Worm (Caenorhabditis elegans) whole organism, L1 larva: ENCODE data around the gene ZK1236.1.

Source experiments
- F16B12.6 ChIP-seq: fragments of 150-350 bp; optimal IDR thresholded peaks from 2 replicates; lab custom pipeline; 2014; ENCODE audit warnings: missing biosample characterization, missing genetic modification characterization
- alr-1 ChIP-seq: fragments of 200-800 bp; sonication (Bioruptor generic); optimal IDR thresholded peaks from 2 replicates; lab custom pipeline; 2018; ENCODE audit warnings: borderline replicate concordance, mild to moderate bottlenecking, missing genetic modification characterization, missing compliant biosample characterization
- aly-2 ChIP-seq: fragments of 150-350 bp; optimal IDR thresholded peaks from 2 replicates; lab custom pipeline; 2014; ENCODE audit warnings: missing biosample characterization, missing genetic modification characterization
- ama-1 ChIP-seq: fragments of 150-350 bp; optimal IDR thresholded peaks from 2 replicates; lab custom pipeline; 2014
- ceh-63 ChIP-seq: fragments of 200-800 bp; sonication (Bioruptor generic); optimal IDR thresholded peaks from 2 replicates; lab custom pipeline; 2018; ENCODE audit warnings: mild to moderate bottlenecking, missing genetic modification characterization, missing compliant biosample characterization
- ceh-8 ChIP-seq: fragments of 200-800 bp; sonication (Bioruptor generic); optimal IDR thresholded peaks from 2 replicates; lab custom pipeline; 2018; ENCODE audit warnings: mild to moderate bottlenecking, missing genetic modification characterization, moderate library complexity, missing compliant biosample characterization
- ceh-82 ChIP-seq, 3 experiments: fragments of 150-350 bp in 1 of 3; sonication (generic microtip) in 2 of 3; optimal IDR thresholded peaks; 2 replicates each; lab custom pipeline; 2014 to 2017; ENCODE audit warnings: missing biosample characterization in 3 of 3, missing genetic modification characterization in 3 of 3
- ceh-88 ChIP-seq: fragments of 200-800 bp; sonication (Bioruptor generic); IDR thresholded peaks from 2 replicates; pipeline ENCODE4 v1.3.6; 2022; ENCODE audit warnings: missing genetic modification characterization, missing compliant biosample characterization
- ceh-90 ChIP-seq: sonication (generic microtip); optimal IDR thresholded peaks from 2 replicates; lab custom pipeline; 2016; ENCODE audit warnings: missing genetic modification characterization, missing compliant biosample characterization
- ces-1 ChIP-seq: fragments of 150-350 bp; optimal IDR thresholded peaks from 2 replicates; lab custom pipeline; 2014; ENCODE audit warnings: missing biosample characterization, missing genetic modification reagents, missing genetic modification characterization
- dsc-1 ChIP-seq: sonication (generic microtip); optimal IDR thresholded peaks from 2 replicates; lab custom pipeline; 2016; ENCODE audit warnings: mild to moderate bottlenecking, missing genetic modification characterization, missing compliant biosample characterization
- efl-1 ChIP-seq, 4 experiments: fragments of 150-350 bp; optimal IDR thresholded peaks in 3 of 4; peaks in 1 of 4; 1 replicate in 1 of 4; 2 replicates in 3 of 4; lab custom pipeline; 2014; ENCODE audit warnings: missing biosample characterization in 2 of 4, missing genetic modification characterization in 2 of 4, missing genetic modification reagents in 2 of 4
- egl-13 ChIP-seq: sonication (generic microtip); optimal IDR thresholded peaks from 2 replicates; lab custom pipeline; 2016; ENCODE audit warnings: missing genotype, missing genetic modification reagents, missing genetic modification characterization, missing compliant biosample characterization
- elt-2 ChIP-seq: sonication (generic microtip); optimal IDR thresholded peaks from 2 replicates; lab custom pipeline; 2016; ENCODE audit warnings: missing genetic modification characterization, mild to moderate bottlenecking, inconsistent platforms, missing compliant biosample characterization, missing genetic modification reagents
- elt-3 ChIP-seq, 6 experiments: fragments of 150-350 bp in 1 of 6; sonication (generic microtip); optimal IDR thresholded peaks; 2 replicates each; lab custom pipeline; 2017 to 2018; ENCODE audit warnings: missing biosample characterization in 6 of 6, missing genetic modification characterization in 6 of 6, inconsistent platforms in 1 of 6
- ets-5 ChIP-seq: fragments of 200-800 bp; sonication (Bioruptor generic); IDR thresholded peaks from 2 replicates; pipeline ENCODE4 v1.3.6; 2022; ENCODE audit warnings: missing genetic modification characterization, missing compliant biosample characterization
- fkh-10 ChIP-seq: sonication (generic microtip); optimal IDR thresholded peaks from 2 replicates; lab custom pipeline; 2017; ENCODE audit warnings: missing biosample characterization, missing genetic modification reagents, missing genetic modification characterization
- fos-1 ChIP-seq: fragments of 150-350 bp; optimal IDR thresholded peaks from 2 replicates; lab custom pipeline; 2014; ENCODE audit warnings: missing biosample characterization, missing genetic modification characterization
- grh-1 ChIP-seq: fragments of 200-800 bp; sonication (Bioruptor generic); IDR thresholded peaks from 2 replicates; pipeline ENCODE4 v1.3.6; 2022; ENCODE audit warnings: missing genetic modification reagents, missing genetic modification characterization, missing compliant biosample characterization
- hlh-17 ChIP-seq: fragments of 200-800 bp; sonication (Bioruptor generic); optimal IDR thresholded peaks from 2 replicates; lab custom pipeline; 2018; ENCODE audit warnings: missing genetic modification characterization, mild to moderate bottlenecking, missing compliant biosample characterization, moderate library complexity, borderline replicate concordance
- irx-1 ChIP-seq: sonication (generic microtip); optimal IDR thresholded peaks from 2 replicates; lab custom pipeline; 2016; ENCODE audit warnings: missing genetic modification characterization, missing compliant biosample characterization
- isw-1 ChIP-seq: fragments of 200-800 bp; sonication (Bioruptor generic); IDR thresholded peaks from 2 replicates; pipeline ENCODE4 v1.3.6; 2022; ENCODE audit warnings: missing genetic modification characterization, missing compliant biosample characterization
- jun-1 ChIP-seq: fragments of 150-350 bp; optimal IDR thresholded peaks from 2 replicates; lab custom pipeline; 2014; ENCODE audit warnings: missing biosample characterization, missing genetic modification reagents, missing genetic modification characterization
- lin-13 ChIP-seq: fragments of 150-350 bp; optimal IDR thresholded peaks from 2 replicates; lab custom pipeline; 2014; ENCODE audit warnings: missing biosample characterization, missing genetic modification reagents, missing genetic modification characterization
- lin-15B ChIP-seq: fragments of 150-350 bp; sonication (generic microtip); optimal IDR thresholded peaks from 3 replicates; lab custom pipeline; 2014; ENCODE audit warnings: missing biosample characterization, missing genetic modification characterization
- lsy-2 ChIP-seq, 2 experiments: fragments of 150-350 bp; optimal IDR thresholded peaks; 2 replicates each; lab custom pipeline; 2014; ENCODE audit warnings: missing biosample characterization in 2 of 2, missing genetic modification characterization in 2 of 2
- mdl-1 ChIP-seq, 2 experiments: fragments of 150-350 bp; optimal IDR thresholded peaks; 2 replicates each; lab custom pipeline; 2014 to 2017; ENCODE audit warnings: missing biosample characterization in 2 of 2, missing genetic modification characterization in 2 of 2, inconsistent platforms in 1 of 2
- mef-2 ChIP-seq: fragments of 150-350 bp; optimal IDR thresholded peaks from 2 replicates; lab custom pipeline; 2014; ENCODE audit warnings: missing biosample characterization, missing genetic modification characterization
- mep-1 ChIP-seq: fragments of 150-350 bp; optimal IDR thresholded peaks from 2 replicates; lab custom pipeline; 2014; ENCODE audit warnings: missing biosample characterization, missing genetic modification characterization
- nhr-12 ChIP-seq: sonication (generic microtip); optimal IDR thresholded peaks from 2 replicates; lab custom pipeline; 2017; ENCODE audit warnings: missing biosample characterization, missing genetic modification characterization
- nhr-28 ChIP-seq: fragments of 150-350 bp; optimal IDR thresholded peaks from 2 replicates; lab custom pipeline; 2014; ENCODE audit warnings: missing biosample characterization, missing genetic modification characterization
- nhr-47 ChIP-seq: sonication (generic microtip); optimal IDR thresholded peaks from 2 replicates; lab custom pipeline; 2016; ENCODE audit warnings: mild to moderate bottlenecking, missing genetic modification characterization, moderate library complexity, missing compliant biosample characterization
- nhr-71 ChIP-seq: sonication (generic microtip); optimal IDR thresholded peaks from 2 replicates; lab custom pipeline; 2016; ENCODE audit warnings: mild to moderate bottlenecking, missing genetic modification characterization, moderate library complexity, missing compliant biosample characterization
- nhr-77 ChIP-seq: fragments of 150-350 bp; optimal IDR thresholded peaks from 2 replicates; lab custom pipeline; 2014; ENCODE audit warnings: missing biosample characterization, missing genetic modification characterization
- nhr-90 ChIP-seq: sonication (generic microtip); optimal IDR thresholded peaks from 2 replicates; lab custom pipeline; 2016; ENCODE audit warnings: mild to moderate bottlenecking, missing genetic modification characterization, missing compliant biosample characterization; ENCODE audit not compliant: poor library complexity
- pax-3 ChIP-seq: fragments of 200-800 bp; sonication (Bioruptor generic); optimal IDR thresholded peaks from 2 replicates; lab custom pipeline; 2018; ENCODE audit warnings: mild to moderate bottlenecking, missing genetic modification characterization, moderate library complexity, missing compliant biosample characterization
- pqm-1 ChIP-seq: sonication (generic microtip); optimal IDR thresholded peaks from 3 replicates; lab custom pipeline; 2017; ENCODE audit warnings: missing biosample characterization, missing genetic modification characterization
- rnt-1 ChIP-seq: sonication (generic microtip); optimal IDR thresholded peaks from 2 replicates; lab custom pipeline; 2016; ENCODE audit warnings: mild to moderate bottlenecking, missing genetic modification characterization, moderate library complexity, missing compliant biosample characterization
- skn-1 ChIP-seq: fragments of 150-350 bp; optimal IDR thresholded peaks from 2 replicates; lab custom pipeline; 2014; ENCODE audit warnings: missing biosample characterization, missing genetic modification characterization
- snpc-4 ChIP-seq: fragments of 150-350 bp; optimal IDR thresholded peaks from 2 replicates; lab custom pipeline; 2014; ENCODE audit warnings: missing biosample characterization, missing genetic modification characterization
- snu-23 ChIP-seq: sonication (generic microtip); optimal IDR thresholded peaks from 2 replicates; lab custom pipeline; 2016; ENCODE audit warnings: missing genetic modification characterization, missing compliant biosample characterization
- sox-4 ChIP-seq: sonication (generic microtip); optimal IDR thresholded peaks from 2 replicates; lab custom pipeline; 2016; ENCODE audit warnings: missing genetic modification characterization, missing compliant biosample characterization
- sptf-1 ChIP-seq: fragments of 150-350 bp; optimal IDR thresholded peaks from 2 replicates; lab custom pipeline; 2014; ENCODE audit warnings: missing biosample characterization, missing genetic modification characterization
- swsn-7 ChIP-seq: sonication (generic microtip); optimal IDR thresholded peaks from 2 replicates; lab custom pipeline; 2016; ENCODE audit warnings: missing genetic modification characterization, missing compliant biosample characterization
- tbx-2 ChIP-seq: sonication (generic microtip); optimal IDR thresholded peaks from 2 replicates; lab custom pipeline; 2016; ENCODE audit warnings: missing genetic modification characterization, missing compliant biosample characterization
- tlp-1 ChIP-seq: fragments of 150-350 bp; optimal IDR thresholded peaks from 2 replicates; lab custom pipeline; 2014; ENCODE audit warnings: missing biosample characterization, missing genetic modification characterization
- unc-130 ChIP-seq: fragments of 150-350 bp; optimal IDR thresholded peaks from 2 replicates; lab custom pipeline; 2017; ENCODE audit warnings: missing biosample characterization, missing genetic modification characterization, inconsistent platforms
- unc-30 ChIP-seq: sonication (generic microtip); optimal IDR thresholded peaks from 2 replicates; lab custom pipeline; 2017; ENCODE audit warnings: missing biosample characterization, missing genetic modification characterization
- unc-62 ChIP-seq: fragments of 150-350 bp; optimal IDR thresholded peaks from 2 replicates; lab custom pipeline; 2014; ENCODE audit warnings: missing biosample characterization, missing genetic modification reagents, missing genetic modification characterization
- unc-86 ChIP-seq: sonication (generic microtip); optimal IDR thresholded peaks from 2 replicates; lab custom pipeline; 2016; ENCODE audit warnings: missing genetic modification characterization, missing compliant biosample characterization
- unc-98 ChIP-seq: fragments of 200-800 bp; sonication (Bioruptor generic); IDR thresholded peaks from 2 replicates; pipeline ENCODE4 v1.3.6; 2022; ENCODE audit warnings: missing genetic modification characterization, missing compliant biosample characterization
- vab-15 ChIP-seq: sonication (generic microtip); optimal IDR thresholded peaks from 2 replicates; lab custom pipeline; 2017; ENCODE audit warnings: missing genotype, mild to moderate bottlenecking, missing genetic modification characterization, missing compliant biosample characterization
- zip-4 ChIP-seq: fragments of 200-800 bp; sonication (Bioruptor generic); optimal IDR thresholded peaks from 2 replicates; lab custom pipeline; 2018; ENCODE audit warnings: mild to moderate bottlenecking, missing genetic modification characterization, moderate library complexity, missing compliant biosample characterization
- ztf-4 ChIP-seq: fragments of 150-350 bp; optimal IDR thresholded peaks from 2 replicates; lab custom pipeline; 2014; ENCODE audit warnings: missing biosample characterization, missing genetic modification characterization

ZK1236.1 gene

DNA sequence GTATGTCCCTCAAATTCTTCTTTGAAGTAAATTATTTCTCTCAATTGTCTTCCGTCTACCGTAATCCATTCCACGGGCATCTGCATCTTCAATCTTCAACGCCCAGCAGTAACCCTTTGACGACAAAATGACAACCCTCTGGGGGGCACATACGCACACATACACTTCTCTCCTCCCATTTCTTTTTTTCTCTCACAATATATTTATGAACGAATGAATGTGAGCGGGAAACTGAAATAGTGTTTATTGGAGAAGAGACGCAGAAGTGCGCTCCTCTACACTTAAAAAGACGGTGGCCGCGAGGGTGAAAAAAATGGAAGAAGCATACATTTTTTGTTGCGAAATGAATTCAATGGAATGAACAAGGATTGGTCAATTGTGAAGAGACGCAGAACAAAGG is 17.1 kb upstream of the ZK1236.1 start:
- no peak for TF ChIP-seq pqm-1 (tag; lab: Kevin White, UChicago)
- no peak for TF ChIP-seq unc-98 (GFP tag; lab: Robert Waterston, UW)
- peak; percentile 15 for TF ChIP-seq ztf-4 (tag; lab: Kevin White, UChicago)
- peak; percentile 35 for TF ChIP-seq nhr-77 (tag; lab: Kevin White, UChicago)
- TF ChIP-seq isw-1 (GFP tag; lab: Robert Waterston, UW), result peak; percentile 43
- peak; percentile 63 for TF ChIP-seq fos-1 (tag; lab: Kevin White, UChicago)
- peak; percentile 58 to 77 for TF ChIP-seq efl-1 (optimal IDR thresholded peaks at IDR 0.05; lab: Kevin White, UChicago)
- peak; percentile 57 to 77 for TF ChIP-seq efl-1 (GFP tag; optimal IDR thresholded peaks at IDR 0.05 in 1 of 2; lab: Kevin White, UChicago)
- no peak for TF ChIP-seq sptf-1
- TF ChIP-seq elt-3 (tag; optimal IDR thresholded peaks at IDR 0.05; lab: Kevin White, UChicago), result no peak
- no peak for TF ChIP-seq vab-15 (tag; lab: Kevin White, UChicago)
- no peak for TF ChIP-seq hlh-17
- TF ChIP-seq grh-1 (GFP tag; lab: Robert Waterston, UW), result no peak
- no peak for TF ChIP-seq ceh-90 (tag; lab: Kevin White, UChicago)
- TF ChIP-seq aly-2 (tag; lab: Kevin White, UChicago), result no peak
- TF ChIP-seq mdl-1 (tag; optimal IDR thresholded peaks at IDR 0.05; lab: Kevin White, UChicago), result peak in 1 of 2 experiments; percentile 29
- peak; percentile 66 for TF ChIP-seq unc-86
- TF ChIP-seq nhr-90 (tag; lab: Kevin White, UChicago), result peak; percentile 22
- TF ChIP-seq F16B12.6 (tag; lab: Kevin White, UChicago), result peak; percentile 35
- TF ChIP-seq ceh-88 (GFP tag; lab: Robert Waterston, UW), result no peak
- peak; percentile 54 for TF ChIP-seq fkh-10
- TF ChIP-seq tbx-2 (tag; lab: Kevin White, UChicago), result peak; percentile 38
- peak; percentile 24 for TF ChIP-seq elt-2 (tag; lab: Kevin White, UChicago)
- TF ChIP-seq swsn-7 (tag; lab: Kevin White, UChicago), result peak; percentile 58
- TF ChIP-seq jun-1 (tag; lab: Kevin White, UChicago), result peak; percentile 57
- TF ChIP-seq nhr-28 (tag; lab: Kevin White, UChicago), result no peak
- no peak for TF ChIP-seq unc-130 (tag; lab: Kevin White, UChicago)
- no peak for TF ChIP-seq unc-62 (GFP tag; lab: Kevin White, UChicago)
- TF ChIP-seq mep-1 (tag; lab: Kevin White, UChicago), result peak; percentile 97
- TF ChIP-seq snpc-4, result peak; percentile 61
- peak; percentile 69 for TF ChIP-seq snu-23 (GFP tag; lab: Kevin White, UChicago)
- TF ChIP-seq ceh-82 (tag; optimal IDR thresholded peaks at IDR 0.05; lab: Kevin White, UChicago), result peak; percentile 25 to 63 (median 34)
- no peak for TF ChIP-seq ceh-63 (GFP tag; lab: Kevin White, UChicago)
- TF ChIP-seq dsc-1 (tag; lab: Kevin White, UChicago), result no peak
- peak; percentile 50 for TF ChIP-seq lin-13
- TF ChIP-seq nhr-12 (tag; lab: Kevin White, UChicago), result no peak
- peak; percentile 24 for TF ChIP-seq lin-15B
- TF ChIP-seq mef-2, result no peak
- TF ChIP-seq ces-1, result no peak
- TF ChIP-seq ets-5 (GFP tag; lab: Robert Waterston, UW), result no peak
- peak; percentile 52 for TF ChIP-seq nhr-47 (tag; lab: Kevin White, UChicago)
- no peak for TF ChIP-seq unc-30 (tag; lab: Kevin White, UChicago)
- no peak for TF ChIP-seq egl-13 (tag; lab: Kevin White, UChicago)
- no peak for TF ChIP-seq pax-3 (tag; lab: Kevin White, UChicago)
- TF ChIP-seq nhr-71 (tag; lab: Kevin White, UChicago), result peak; percentile 72
- TF ChIP-seq lsy-2 (tag; optimal IDR thresholded peaks at IDR 0.05; lab: Kevin White, UChicago), result peak; percentile 84 to 93
- TF ChIP-seq tlp-1 (tag; lab: Kevin White, UChicago), result no peak
- TF ChIP-seq irx-1 (tag; lab: Kevin White, UChicago), result no peak
- no peak for TF ChIP-seq ama-1
- TF ChIP-seq ceh-8 (GFP tag; lab: Kevin White, UChicago), result no peak
- TF ChIP-seq zip-4 (GFP tag; lab: Kevin White, UChicago), result peak; percentile 7
- no peak for TF ChIP-seq alr-1 (tag; lab: Kevin White, UChicago)
- peak; percentile 88 for TF ChIP-seq skn-1 (tag; lab: Kevin White, UChicago)
- TF ChIP-seq sox-4, result no peak
- peak; percentile 19 for TF ChIP-seq rnt-1 (tag; lab: Kevin White, UChicago)
